Fruit fly (Drosophila melanogaster) whole organism, prepupa: Measurements from ENCODE around the gene CG43355.

Source experiments
- Blimp-1 ChIP-seq: fragments of 200-800 bp; sonication (Bioruptor generic); optimal IDR thresholded peaks from 3 replicates; lab custom pipeline; 2017; ENCODE audit warnings: missing biosample characterization, missing genetic modification characterization, mild to moderate bottlenecking, moderate library complexity, missing genetic modification reagents
- CG10631 ChIP-seq: fragments of 200-800 bp; sonication (Bioruptor generic); optimal IDR thresholded peaks from 2 replicates; lab custom pipeline; 2016; ENCODE audit warnings: missing biosample characterization, missing genetic modification characterization
- CG11294 ChIP-seq: fragments of 200-800 bp; sonication (Bioruptor generic); IDR thresholded peaks from 2 replicates; pipeline ENCODE4 v1.3.6; 2022; ENCODE audit warnings: missing biosample characterization, missing genetic modification characterization
- CG11902 ChIP-seq: fragments of 200-800 bp; sonication (Bioruptor generic); optimal IDR thresholded peaks from 3 replicates; lab custom pipeline; 2016; ENCODE audit warnings: missing biosample characterization, missing genetic modification characterization
- CG1621 ChIP-seq: fragments of 200-800 bp; sonication (Bioruptor generic); optimal IDR thresholded peaks from 3 replicates; lab custom pipeline; 2018; ENCODE audit warnings: missing biosample characterization, mild to moderate bottlenecking, missing genetic modification characterization
- CG16779 ChIP-seq: fragments of 200-800 bp; sonication (Bioruptor generic); optimal IDR thresholded peaks from 3 replicates; lab custom pipeline; 2017; ENCODE audit warnings: missing biosample characterization, mild to moderate bottlenecking, missing genetic modification characterization
- CG3032 ChIP-seq: fragments of 200-800 bp; optimal IDR thresholded peaks from 2 replicates; lab custom pipeline; 2019; ENCODE audit warnings: missing biosample characterization, mild to moderate bottlenecking, missing genetic modification characterization, moderate library complexity
- CG32006 ChIP-seq: fragments of 200-800 bp; sonication (Bioruptor generic); optimal IDR thresholded peaks from 3 replicates; lab custom pipeline; 2017; ENCODE audit warnings: missing biosample characterization, mild to moderate bottlenecking, missing genetic modification characterization
- CG34406 ChIP-seq: fragments of 200-800 bp; sonication (Bioruptor generic); optimal IDR thresholded peaks from 3 replicates; lab custom pipeline; 2016; ENCODE audit warnings: missing biosample characterization, missing genetic modification characterization
- CG3919 ChIP-seq: fragments of 200-800 bp; sonication (Bioruptor generic); optimal IDR thresholded peaks from 3 replicates; lab custom pipeline; 2016; ENCODE audit warnings: missing biosample characterization, missing genetic modification characterization
- CG4318 ChIP-seq: fragments of 200-800 bp; sonication (Bioruptor generic); optimal IDR thresholded peaks from 3 replicates; lab custom pipeline; 2017; ENCODE audit warnings: missing biosample characterization, mild to moderate bottlenecking, missing genetic modification characterization
- CG6163 ChIP-seq: fragments of 200-800 bp; sonication (Bioruptor generic); IDR thresholded peaks from 3 replicates; pipeline ENCODE4 v1.3.6; 2022; ENCODE audit warnings: missing biosample characterization, missing genetic modification characterization
- CG6276 ChIP-seq: fragments of 200-800 bp; sonication (Bioruptor generic); optimal IDR thresholded peaks from 2 replicates; lab custom pipeline; 2017; ENCODE audit warnings: missing biosample characterization, mild to moderate bottlenecking, missing genetic modification characterization
- CG6854 ChIP-seq: fragments of 200-800 bp; sonication (Bioruptor generic); optimal IDR thresholded peaks from 2 replicates; lab custom pipeline; 2017; ENCODE audit warnings: missing biosample characterization, mild to moderate bottlenecking, missing genetic modification characterization
- CG7368 ChIP-seq: fragments of 200-800 bp; sonication (Bioruptor generic); optimal IDR thresholded peaks from 3 replicates; lab custom pipeline; 2016; ENCODE audit warnings: missing biosample characterization, missing genetic modification characterization
- CG8119 ChIP-seq: fragments of 200-800 bp; sonication (Bioruptor generic); IDR thresholded peaks from 3 replicates; pipeline ENCODE4 v1.3.6; 2022; ENCODE audit warnings: missing biosample characterization, missing genetic modification characterization
- CG8319 ChIP-seq: fragments of 200-800 bp; sonication (Bioruptor generic); optimal IDR thresholded peaks from 3 replicates; lab custom pipeline; 2016; ENCODE audit warnings: missing biosample characterization, missing genetic modification characterization
- CG9139 ChIP-seq: fragments of 200-800 bp; sonication (Bioruptor generic); optimal IDR thresholded peaks from 3 replicates; lab custom pipeline; 2017; ENCODE audit warnings: missing biosample characterization, mild to moderate bottlenecking, missing genetic modification characterization
- Eip78C ChIP-seq: fragments of 200-800 bp; sonication (Bioruptor generic); peaks from one replicate; lab custom pipeline; 2016; ENCODE audit warnings: missing biosample characterization, missing genetic modification characterization
- Eip93F ChIP-seq: fragments of 200-800 bp; sonication (Bioruptor generic); optimal IDR thresholded peaks from 2 replicates; lab custom pipeline; 2016; ENCODE audit warnings: missing biosample characterization, mild to moderate bottlenecking, missing genetic modification characterization
- Ets96B ChIP-seq: fragments of 200-800 bp; optimal IDR thresholded peaks from 2 replicates; lab custom pipeline; 2019; ENCODE audit warnings: missing biosample characterization, mild to moderate bottlenecking, missing genetic modification characterization, moderate library complexity
- Gug ChIP-seq: fragments of 200-800 bp; sonication (Bioruptor generic); IDR thresholded peaks from 2 replicates; pipeline ENCODE4 v1.3.6; 2022; ENCODE audit warnings: missing biosample characterization, missing genetic modification characterization
- Hr38 ChIP-seq: sonication (Bioruptor generic); optimal IDR thresholded peaks from 2 replicates; lab custom pipeline; 2016; ENCODE audit warnings: missing biosample characterization, missing genetic modification characterization
- Hr39 ChIP-seq: fragments of 200-800 bp; sonication (Bioruptor generic); optimal IDR thresholded peaks from 2 replicates; lab custom pipeline; 2016; ENCODE audit warnings: missing biosample characterization, missing genetic modification characterization
- Hr4 ChIP-seq: fragments of 200-800 bp; sonication (Bioruptor generic); optimal IDR thresholded peaks from 3 replicates; lab custom pipeline; 2016; ENCODE audit warnings: missing biosample characterization, missing genetic modification characterization
- Lpt ChIP-seq: fragments of 200-800 bp; sonication (Bioruptor generic); optimal IDR thresholded peaks from 3 replicates; lab custom pipeline; 2016; ENCODE audit warnings: missing biosample characterization, missing genetic modification characterization
- OdsH ChIP-seq: fragments of 200-800 bp; sonication (Bioruptor generic); optimal IDR thresholded peaks from 3 replicates; lab custom pipeline; 2016; ENCODE audit warnings: missing biosample characterization, missing genetic modification characterization
- Smox ChIP-seq: fragments of 200-800 bp; sonication (Bioruptor generic); optimal IDR thresholded peaks from 3 replicates; lab custom pipeline; 2016; ENCODE audit warnings: missing biosample characterization, missing genetic modification characterization
- Sox15 ChIP-seq: fragments of 200-800 bp; sonication (Bioruptor generic); optimal IDR thresholded peaks from 3 replicates; lab custom pipeline; 2016; ENCODE audit warnings: missing biosample characterization, missing genetic modification characterization
- achi ChIP-seq: fragments of 200-800 bp; sonication (Bioruptor generic); optimal IDR thresholded peaks from 3 replicates; lab custom pipeline; 2016; ENCODE audit warnings: missing biosample characterization, missing genetic modification characterization
- acj6 ChIP-seq: fragments of 200-800 bp; sonication (Bioruptor generic); optimal IDR thresholded peaks from 3 replicates; lab custom pipeline; 2016; ENCODE audit warnings: missing biosample characterization, missing genetic modification characterization
- dac ChIP-seq: fragments of 200-800 bp; sonication (Bioruptor generic); optimal IDR thresholded peaks from 2 replicates; lab custom pipeline; 2017; ENCODE audit warnings: missing biosample characterization, mild to moderate bottlenecking, missing genetic modification characterization
- dsx ChIP-seq: fragments of 200-800 bp; optimal IDR thresholded peaks from 3 replicates; lab custom pipeline; 2019; ENCODE audit warnings: missing biosample characterization, mild to moderate bottlenecking, missing genetic modification characterization, moderate library complexity; ENCODE audit not compliant: poor library complexity, severe bottlenecking
- eg ChIP-seq: fragments of 200-800 bp; sonication (Bioruptor generic); IDR thresholded peaks from 3 replicates; pipeline ENCODE4 v1.3.6; 2022; ENCODE audit warnings: missing biosample characterization, missing genetic modification characterization
- esn ChIP-seq: fragments of 200-800 bp; sonication (Bioruptor generic); optimal IDR thresholded peaks from 2 replicates; lab custom pipeline; 2016; ENCODE audit warnings: missing biosample characterization, mild to moderate bottlenecking, missing genetic modification characterization, moderate library complexity
- fd59A ChIP-seq: fragments of 200-800 bp; sonication (Bioruptor generic); optimal IDR thresholded peaks from 2 replicates; lab custom pipeline; 2017; ENCODE audit warnings: missing biosample characterization, mild to moderate bottlenecking, missing genetic modification characterization, missing genetic modification reagents
- fd85E ChIP-seq: fragments of 200-800 bp; sonication (Bioruptor generic); optimal IDR thresholded peaks from 3 replicates; lab custom pipeline; 2016; ENCODE audit warnings: missing biosample characterization, missing genetic modification characterization
- fkh ChIP-seq: fragments of 200-800 bp; sonication (Bioruptor generic); optimal IDR thresholded peaks from 3 replicates; lab custom pipeline; 2017; ENCODE audit warnings: missing biosample characterization, mild to moderate bottlenecking, missing genetic modification characterization, moderate library complexity
- lz ChIP-seq: fragments of 200-800 bp; sonication (Bioruptor generic); optimal IDR thresholded peaks from 3 replicates; lab custom pipeline; 2016; ENCODE audit warnings: missing biosample characterization, missing genetic modification characterization
- pdm3 ChIP-seq: fragments of 200-800 bp; sonication (Bioruptor generic); optimal IDR thresholded peaks from 3 replicates; lab custom pipeline; 2016; ENCODE audit warnings: missing biosample characterization, missing genetic modification characterization
- spab ChIP-seq: fragments of 200-800 bp; sonication (Bioruptor generic); optimal IDR thresholded peaks from 2 replicates; lab custom pipeline; 2017; ENCODE audit warnings: missing biosample characterization, mild to moderate bottlenecking, missing genetic modification characterization, missing genetic modification reagents
- ss ChIP-seq, 2 experiments: fragments of 200-800 bp; sonication (Bioruptor generic); optimal IDR thresholded peaks; 2 replicates in 1 of 2; 3 replicates in 1 of 2; lab custom pipeline; 2017 to 2018; ENCODE audit warnings: mild to moderate bottlenecking in 2 of 2, missing biosample characterization in 2 of 2, missing genetic modification characterization in 2 of 2, moderate library complexity in 1 of 2
- svp ChIP-seq: fragments of 200-800 bp; sonication (Bioruptor generic); peaks from one replicate; lab custom pipeline; 2016; ENCODE audit warnings: missing biosample characterization, missing genetic modification characterization
- topi ChIP-seq: fragments of 200-800 bp; sonication (Bioruptor generic); optimal IDR thresholded peaks from 3 replicates; lab custom pipeline; 2016; ENCODE audit warnings: missing biosample characterization, missing genetic modification characterization

Gene CG43355

dm6 chr2L:11469973-11470372, 14.5 kb upstream of the CG43355 start (continued):
- TF ChIP-seq CG6163 (GFP tag; lab: Robert Waterston, UW) (0 out of 3 replicates have a peak, but pooled peaks have one; percentile 32), fd85E (GFP tag; lab: Kevin White, UChicago) (no peak), Lpt (GFP tag; lab: Kevin White, UChicago) (peak; percentile 3), achi (peak; percentile 38), CG8119 (GFP tag; lab: Robert Waterston, UW) (0 out of 3 replicates have a peak, but pooled peaks have one; percentile 44), CG32006 (GFP tag; lab: Kevin White, UChicago) (peak; percentile 48), CG34406 (GFP tag; lab: Kevin White, UChicago) (no peak), topi (GFP tag; lab: Kevin White, UChicago) (no peak), Eip78C (GFP tag; lab: Kevin White, UChicago) (peak; percentile 59), dac (GFP tag; lab: Kevin White, UChicago) (no peak), Smox (GFP tag; lab: Kevin White, UChicago) (no peak), CG7368 (GFP tag; lab: Kevin White, UChicago) (peak; percentile 2), Hr4 (GFP tag; lab: Kevin White, UChicago) (no peak), CG10631 (GFP tag; lab: Kevin White, UChicago) (peak; percentile 9), OdsH (GFP tag; lab: Kevin White, UChicago) (peak; percentile 32), fkh (GFP tag; lab: Kevin White, UChicago) (no peak), CG9139 (no peak), CG3919 (GFP tag; lab: Kevin White, UChicago) (peak; percentile 24), CG6854 (GFP tag; lab: Kevin White, UChicago) (no peak)

dm6 chr2L:11471979-11472514, 12.5 kb upstream of the CG43355 start:
- TF ChIP-seq fd85E (GFP tag; lab: Kevin White, UChicago) (no peak), CG6163 (GFP tag; lab: Robert Waterston, UW) (no peak), CG34406 (GFP tag; lab: Kevin White, UChicago) (no peak), OdsH (GFP tag; lab: Kevin White, UChicago) (no peak), pdm3 (no peak), Ets96B (tag; lab: Kevin White, UChicago) (no peak), fkh (GFP tag; lab: Kevin White, UChicago) (no peak), CG10631 (GFP tag; lab: Kevin White, UChicago) (no peak), Gug (no peak), Eip78C (GFP tag; lab: Kevin White, UChicago) (peak; percentile 38), Hr4 (GFP tag; lab: Kevin White, UChicago) (peak; percentile 20), ss (GFP tag; optimal IDR thresholded peaks at IDR 0.05; lab: Kevin White, UChicago) (no peak), lz (no peak), CG11294 (GFP tag; lab: Robert Waterston, UW) (no peak), svp (GFP tag; lab: Kevin White, UChicago) (peak; percentile 37)

DNA sequence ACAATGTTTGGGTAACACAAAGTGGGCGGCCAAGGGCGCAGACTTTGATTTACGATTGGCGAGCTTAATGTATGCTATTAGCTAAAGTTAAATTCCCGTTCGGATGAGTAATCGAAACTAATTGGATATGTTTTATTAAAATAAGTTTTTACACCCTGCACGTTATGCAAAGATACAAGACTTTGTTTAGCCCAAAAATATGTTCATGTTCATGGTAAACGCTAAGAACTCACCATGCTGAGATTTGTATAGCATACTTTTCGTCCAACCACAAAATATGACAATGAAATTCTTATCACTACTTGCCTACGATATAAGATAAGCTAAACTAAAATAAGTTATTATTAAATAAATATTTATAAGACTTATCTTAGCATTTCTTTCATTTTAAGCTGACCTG, 9.5 kb upstream of the CG43355 start:
- TF ChIP-seq Hr4 (GFP tag; lab: Kevin White, UChicago) (no peak), CG10631 (GFP tag; lab: Kevin White, UChicago) (no peak), Lpt (GFP tag; lab: Kevin White, UChicago) (no peak), Blimp-1 (GFP tag; lab: Kevin White, UChicago) (no peak), Hr38 (GFP tag; lab: Kevin White, UChicago) (no peak), pdm3 (no peak), esn (GFP tag; lab: Kevin White, UChicago) (no peak), CG11294 (GFP tag; lab: Robert Waterston, UW) (no peak), Eip93F (no peak), CG8319 (GFP tag; lab: Kevin White, UChicago) (no peak), eg (GFP tag; lab: Robert Waterston, UW) (no peak), CG6276 (GFP tag; lab: Kevin White, UChicago) (no peak), CG6854 (GFP tag; lab: Kevin White, UChicago) (no peak)

- TF ChIP-seq OdsH (GFP tag; lab: Kevin White, UChicago) = no peak
- TF ChIP-seq CG16779 (tag; lab: Kevin White, UChicago) = no peak
- no peak for TF ChIP-seq CG4318 (GFP tag; lab: Kevin White, UChicago)
- no peak for TF ChIP-seq CG8119 (GFP tag; lab: Robert Waterston, UW)
- TF ChIP-seq CG11902 (GFP tag; lab: Kevin White, UChicago) = no peak
- TF ChIP-seq fd59A (GFP tag; lab: Kevin White, UChicago) = no peak
- no peak for TF ChIP-seq spab (GFP tag; lab: Kevin White, UChicago)
- TF ChIP-seq Sox15 (GFP tag; lab: Kevin White, UChicago) = no peak
- no peak for TF ChIP-seq acj6
- no peak for TF ChIP-seq CG1621 (tag; lab: Kevin White, UChicago)
- no peak for TF ChIP-seq Hr39 (GFP tag; lab: Kevin White, UChicago)
- no peak for TF ChIP-seq Eip78C (GFP tag; lab: Kevin White, UChicago)
- no peak for TF ChIP-seq dsx (GFP tag; lab: Kevin White, UChicago)
- TF ChIP-seq CG3032 (tag; lab: Kevin White, UChicago) = no peak
- TF ChIP-seq CG8319 (GFP tag; lab: Kevin White, UChicago) = no peak
- no peak for TF ChIP-seq fkh (GFP tag; lab: Kevin White, UChicago)
Measured at dm6 chr2L:11488465-11489037, 4.0 kb downstream of the CG43355 start.
